Worm (Caenorhabditis elegans): ENCODE data around the gene sdha-1.

sdha-1 gene

ce11 chrX:8504207-8504606, 41.6 kb downstream of the sdha-1 start:
- TF ChIP-seq ZK546.5 (tag; optimal IDR thresholded peaks at IDR 0.05) (no peak), nhr-21 (tag; optimal IDR thresholded peaks at IDR 0.05) (peak; percentile 60)

- TF ChIP-seq sem-4 (tag; optimal IDR thresholded peaks at IDR 0.05) (no peak), sma-9 (GFP tag; optimal IDR thresholded peaks at IDR 0.05) (no peak), sma-9 (tag; optimal IDR thresholded peaks at IDR 0.05) (no peak), nhr-10 (tag; optimal IDR thresholded peaks at IDR 0.05) (no peak), nhr-237 (tag; optimal IDR thresholded peaks at IDR 0.05) (no peak), nhr-77 (tag; optimal IDR thresholded peaks at IDR 0.05) (no peak), mdl-1 (tag; optimal IDR thresholded peaks at IDR 0.05) (no peak), nhr-129 (tag; optimal IDR thresholded peaks at IDR 0.05) (no peak), elt-3 (tag; optimal IDR thresholded peaks at IDR 0.05) (no peak), mab-5 (tag; optimal IDR thresholded peaks at IDR 0.05) (no peak), unc-62 (GFP tag; optimal IDR thresholded peaks at IDR 0.05) (no peak), ztf-1 (GFP tag; conservative IDR thresholded peaks at IDR 0.05) (no peak)
Observed at ce11 chrX:8500922-8501321, 44.9 kb downstream of the sdha-1 start, which contains the start of gene grd-4. Gene grd-4, plus strand, starts transcription at chrX:8501222.

ce11 chrX:8499721-8500120, 46.1 kb downstream of the sdha-1 start, which contains the start of gene grd-14:
Gene grd-14, plus strand, starts transcription at chrX:8500021.
- TF ChIP-seq lin-13 (GFP tag; optimal IDR thresholded peaks at IDR 0.05) = no peak
- peak; percentile 32 for TF ChIP-seq nhr-25 (tag; optimal IDR thresholded peaks at IDR 0.05)
- no peak for TF ChIP-seq ztf-11 (tag; optimal IDR thresholded peaks at IDR 0.05)

DNA sequence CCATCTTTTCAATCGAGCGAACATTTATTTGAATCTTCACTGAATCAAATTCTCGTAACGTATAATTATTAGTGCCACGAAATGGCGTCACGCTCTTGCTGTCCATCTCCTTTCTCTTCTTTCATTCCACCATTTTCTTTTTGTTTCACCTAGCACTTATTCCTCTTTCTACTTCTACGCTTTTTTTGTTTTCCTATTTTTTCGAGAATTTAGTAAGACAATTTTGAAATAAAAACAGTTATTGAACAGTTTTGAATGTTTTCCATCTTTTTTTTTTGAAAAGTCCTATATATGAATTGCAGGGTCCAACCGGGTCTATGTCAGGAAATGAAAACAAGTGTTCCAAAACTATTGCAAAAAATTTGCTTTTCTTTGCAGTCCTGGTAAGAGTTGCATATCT, 50.8 kb downstream of the sdha-1 start, which contains the start of gene T01B10.5:
T01B10.5 (plus strand) TSS at position 301 of the 400 bp plus-strand sequence.
- no peak for TF ChIP-seq skn-1 (tag; optimal IDR thresholded peaks at IDR 0.05)
- TF ChIP-seq ztf-4 (tag; optimal IDR thresholded peaks at IDR 0.05) = no peak
- no peak for TF ChIP-seq fos-1 (tag; optimal IDR thresholded peaks at IDR 0.05)
- no peak for TF ChIP-seq peb-1 (tag; optimal IDR thresholded peaks at IDR 0.05)
- TF ChIP-seq nhr-25 (tag; optimal IDR thresholded peaks at IDR 0.05) = no peak
- no peak for TF ChIP-seq aly-2 (tag; optimal IDR thresholded peaks at IDR 0.05)
- TF ChIP-seq sma-9 (GFP tag; optimal IDR thresholded peaks at IDR 0.05) = no peak
- TF ChIP-seq sma-9 (tag; optimal IDR thresholded peaks at IDR 0.05) = no peak

All from whole organism, L2 larva.